Fruit fly (Drosophila melanogaster): ENCODE data around the gene chinmo.

chinmo gene

dm6 chr2L:1727826-1728619 lies 77.0 kb downstream of the chinmo start (continued):
- TF ChIP-seq Stat92E (GFP tag; optimal IDR thresholded peaks at IDR 0.05) (peak in 1 of 3 experiments; percentile 97), CG14050 (GFP tag; IDR thresholded peaks at IDR 0.05) (peak; percentile 94), CG9797 (GFP tag; optimal IDR thresholded peaks at IDR 0.05) (peak; percentile 49), CG7745 (tag; optimal IDR thresholded peaks at IDR 0.05) (peak; percentile 67), CG4328 (GFP tag; optimal IDR thresholded peaks at IDR 0.05) (peak; percentile 99), lola (GFP tag; optimal IDR thresholded peaks at IDR 0.05) (peak in 1 of 3 experiments; percentile 98), ab (GFP tag; optimal IDR thresholded peaks at IDR 0.05) (peak; percentile 17), run (tag; optimal IDR thresholded peaks at IDR 0.05) (peak; percentile 96), CG3838 (GFP tag; optimal IDR thresholded peaks at IDR 0.05) (peak; percentile 82), CG11085 (GFP tag; IDR thresholded peaks at IDR 0.05) (peak; percentile 94), ato (GFP tag; IDR thresholded peaks at IDR 0.05; ENCODE audit: partially characterized antibody) (peak; percentile 56; the same call in 1 of the 2 replicates), CG12299 (tag; optimal IDR thresholded peaks at IDR 0.05) (peak; percentile 99), Med (GFP tag) (peak; percentile 97), gem (tag; optimal IDR thresholded peaks at IDR 0.05) (peak; percentile 99), Lim3 (GFP tag; IDR thresholded peaks at IDR 0.05) (peak; percentile 75), lilli (GFP tag; optimal IDR thresholded peaks at IDR 0.05) (peak; percentile 97), cas (GFP tag; IDR thresholded peaks at IDR 0.05) (peak; percentile 93), Nf-YA (GFP tag; IDR thresholded peaks at IDR 0.05) (peak; percentile 92), NC2α (GFP tag; optimal IDR thresholded peaks at IDR 0.05) (peak; percentile 61), CG17385 (GFP tag; optimal IDR thresholded peaks at IDR 0.05) (peak; percentile 97), HHEX (GFP tag; optimal IDR thresholded peaks at IDR 0.05) (peak; percentile 96), pita (GFP tag; optimal IDR thresholded peaks at IDR 0.05) (no peak), CG15011 (GFP tag; optimal IDR thresholded peaks at IDR 0.05) (peak; percentile 94), CG6683 (GFP tag; optimal IDR thresholded peaks at IDR 0.05) (peak; percentile 93), PHDP (tag; optimal IDR thresholded peaks at IDR 0.05) (peak; percentile 99), pho (GFP tag; optimal IDR thresholded peaks at IDR 0.05) (peak; percentile 88), Sry-δ (GFP tag; optimal IDR thresholded peaks at IDR 0.05) (peak; percentile 79), ftz-f1 (GFP tag; optimal IDR thresholded peaks at IDR 0.05) (peak; percentile 89), Elba2 (GFP tag; optimal IDR thresholded peaks at IDR 0.05) (no peak), grn (GFP tag; optimal IDR thresholded peaks at IDR 0.05) (peak; percentile 61), Hmr (GFP tag; optimal IDR thresholded peaks at IDR 0.05) (peak; percentile 99), C15 (GFP tag; IDR thresholded peaks at IDR 0.05) (peak; percentile 91), CG6765 (GFP tag; optimal IDR thresholded peaks at IDR 0.05) (peak; percentile 96), croc (GFP tag; conservative IDR thresholded peaks at IDR 0.05) (peak; percentile 96), CG12071 (GFP tag; optimal IDR thresholded peaks at IDR 0.05) (peak; percentile 90), oc (tag; optimal IDR thresholded peaks at IDR 0.05) (peak; percentile 97), CG32767 (GFP tag; IDR thresholded peaks at IDR 0.05) (peak; percentile 98), pros (GFP tag; optimal IDR thresholded peaks at IDR 0.05) (peak; percentile 91), CG15479 (GFP tag; optimal IDR thresholded peaks at IDR 0.05) (peak; percentile 50), psq (GFP tag; optimal IDR thresholded peaks at IDR 0.05) (peak; percentile 90), Ets65A (GFP tag) (peak; percentile 98), usp (GFP tag; optimal IDR thresholded peaks at IDR 0.05) (no peak), nerfin-1 (tag; optimal IDR thresholded peaks at IDR 0.05) (peak; percentile 94), phol (tag; optimal IDR thresholded peaks at IDR 0.05) (no peak), br (optimal IDR thresholded peaks at IDR 0.05) (no peak), Mes4 (GFP tag; optimal IDR thresholded peaks at IDR 0.05) (peak; percentile 74), salm (tag; optimal IDR thresholded peaks at IDR 0.05) (peak; percentile 98), nmo (GFP tag; optimal IDR thresholded peaks at IDR 0.05) (peak; percentile 98), MESR4 (GFP tag; optimal IDR thresholded peaks at IDR 0.05) (peak; percentile 17)
